Worm (Caenorhabditis elegans) whole organism, early embryonic: ENCODE measurements around the gene sru-27.

ENCODE experiments used
- ama-1 ChIP-seq: fragments of 150-350 bp; optimal IDR thresholded peaks from 2 replicates; lab custom pipeline; 2014
- ceh-36 ChIP-seq: sonication (generic microtip); optimal IDR thresholded peaks from 2 replicates; lab custom pipeline; 2016; ENCODE audit warnings: missing genetic modification characterization, inconsistent platforms, missing compliant biosample characterization
- flt-1 ChIP-seq: fragments of 200-800 bp; sonication (Bioruptor generic); IDR thresholded peaks from 2 replicates; pipeline ENCODE4 v1.3.6; 2022; ENCODE audit warnings: missing genetic modification characterization, missing compliant biosample characterization
- hmg-4 ChIP-seq: fragments of 200-800 bp; sonication (Bioruptor generic); optimal IDR thresholded peaks from 2 replicates; lab custom pipeline; 2018; ENCODE audit warnings: mild to moderate bottlenecking, missing genetic modification characterization, missing compliant biosample characterization
- hnd-1 ChIP-seq: sonication (generic microtip); optimal IDR thresholded peaks from 2 replicates; lab custom pipeline; 2016; ENCODE audit warnings: missing genetic modification characterization, missing compliant biosample characterization
- sea-1 ChIP-seq: fragments of 200-800 bp; sonication (Bioruptor generic); conservative IDR thresholded peaks from 2 replicates; pipeline ENCODE4 v1.3.6; 2022; ENCODE audit warnings: missing genetic modification characterization, missing compliant biosample characterization
- tbx-37 ChIP-seq: fragments of 200-800 bp; sonication (Bioruptor generic); conservative IDR thresholded peaks from 2 replicates; pipeline ENCODE4 v1.3.6; 2022; ENCODE audit warnings: missing genetic modification reagents, missing genetic modification characterization, missing compliant biosample characterization

DNA sequence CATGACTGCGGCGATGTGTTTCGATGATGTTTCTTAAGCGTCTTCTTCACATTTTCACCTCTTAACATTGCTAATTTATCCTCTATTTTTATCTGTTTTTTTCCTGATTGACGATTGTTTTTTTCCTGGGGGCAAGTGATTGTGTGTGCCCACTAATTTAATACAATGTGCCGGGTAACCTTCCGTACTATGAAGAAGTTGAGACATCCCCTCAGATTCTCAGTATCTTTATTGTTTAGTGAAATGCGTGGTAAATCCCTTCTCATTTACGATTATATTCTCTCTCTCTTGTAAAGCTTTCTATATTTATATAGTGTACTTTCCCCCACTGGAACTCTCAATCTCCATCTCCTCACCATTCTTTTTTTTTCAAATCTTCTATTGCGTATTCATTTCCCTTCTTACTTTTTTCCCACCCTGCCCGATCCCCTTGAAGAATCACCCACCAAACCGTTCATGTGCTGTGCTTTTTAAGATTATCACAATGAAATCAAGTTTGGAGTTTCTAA, 22.9 kb upstream of the sru-27 start:
- TF ChIP-seq hmg-4 (GFP tag; lab: Kevin White, UChicago) (no peak), ama-1 (lab: Kevin White, UChicago) (no peak), ceh-36 (tag; lab: Kevin White, UChicago) (no peak), flt-1 (no peak), tbx-37 (GFP tag; lab: Robert Waterston, UW) (no peak), sea-1 (GFP tag; lab: Robert Waterston, UW) (no peak), hnd-1 (no peak)
